Worm (Caenorhabditis elegans): ENCODE measurements around the gene eif-1.
A peak's percentile ranks its signal among the peaks of the same experiment; 100 is the strongest.

eif-1 gene

ce11 chrII:5011978-5012377 lies 18.6 kb upstream of the eif-1 start, which contains the start of gene F59A6.12:
Gene F59A6.12 (minus strand): TSS chrII:5012078.
- TF ChIP-seq Y55F3AM.14 (GFP tag; optimal IDR thresholded peaks at IDR 0.05) (no peak), egl-27 (tag; optimal IDR thresholded peaks at IDR 0.05) (no peak), ceh-82 (tag; optimal IDR thresholded peaks at IDR 0.05) (no peak), ztf-11 (tag; optimal IDR thresholded peaks at IDR 0.05) (no peak), crh-2 (tag; optimal IDR thresholded peaks at IDR 0.05) (no peak), unc-62 (GFP tag; optimal IDR thresholded peaks at IDR 0.05) (no peak), sma-3 (GFP tag; optimal IDR thresholded peaks at IDR 0.05) (no peak), lsy-2 (tag; optimal IDR thresholded peaks at IDR 0.05) (no peak), lin-11 (tag; optimal IDR thresholded peaks at IDR 0.05) (no peak), nhr-237 (tag; optimal IDR thresholded peaks at IDR 0.05) (no peak), unc-39 (tag; optimal IDR thresholded peaks at IDR 0.05) (no peak), ama-1 (optimal IDR thresholded peaks at IDR 0.05) (no peak), nhr-11 (tag; optimal IDR thresholded peaks at IDR 0.05) (no peak), elt-1 (tag; optimal IDR thresholded peaks at IDR 0.05) (no peak), snpc-4 (tag; optimal IDR thresholded peaks at IDR 0.05) (no peak), peb-1 (tag; optimal IDR thresholded peaks at IDR 0.05) (no peak), ztf-4 (tag; optimal IDR thresholded peaks at IDR 0.05) (no peak), ztf-1 (GFP tag; conservative IDR thresholded peaks at IDR 0.05) (no peak), F13H6.1 (tag; optimal IDR thresholded peaks at IDR 0.05) (no peak), mdl-1 (tag; optimal IDR thresholded peaks at IDR 0.05) (no peak)

DNA sequence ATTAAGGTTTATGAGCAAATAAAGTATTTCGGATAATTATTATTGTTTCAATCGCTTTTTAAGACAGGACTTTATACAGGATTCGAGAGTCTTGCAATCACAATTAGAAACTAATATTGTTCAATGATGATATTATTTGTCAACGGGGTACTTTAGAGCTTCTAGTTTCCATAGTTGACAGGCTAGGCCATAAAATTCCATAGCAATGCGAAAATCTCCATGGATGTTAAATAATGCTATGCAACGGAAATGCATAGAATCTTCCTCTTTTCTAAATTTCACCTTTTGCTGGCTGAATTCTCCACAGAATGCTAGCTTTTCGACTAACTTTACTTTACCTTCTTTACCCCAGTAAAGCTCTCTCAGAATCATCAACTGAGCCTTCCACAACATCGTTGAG lies 14.7 kb upstream of the eif-1 start, which contains the start of gene F59A6.3:
F59A6.3 (plus strand) TSS at position 301 of the 400 bp plus-strand sequence.
- TF ChIP-seq elt-1 (tag; optimal IDR thresholded peaks at IDR 0.05) (no peak), R02D3.7 (tag; optimal IDR thresholded peaks at IDR 0.05) (no peak), C34F6.9 (tag; optimal IDR thresholded peaks at IDR 0.05) (no peak), elt-3 (tag; optimal IDR thresholded peaks at IDR 0.05) (no peak)

- TF ChIP-seq mbf-1 (tag; optimal IDR thresholded peaks at IDR 0.05) (no peak), nhr-77 (tag; optimal IDR thresholded peaks at IDR 0.05) (no peak), C34F6.9 (tag; optimal IDR thresholded peaks at IDR 0.05) (no peak), crh-2 (tag; optimal IDR thresholded peaks at IDR 0.05) (no peak), dmd-4 (tag; optimal IDR thresholded peaks at IDR 0.05) (no peak), peb-1 (tag; optimal IDR thresholded peaks at IDR 0.05) (no peak), sem-4 (tag; optimal IDR thresholded peaks at IDR 0.05) (no peak), lin-39 (tag; optimal IDR thresholded peaks at IDR 0.05) (no peak), unc-62 (GFP tag; optimal IDR thresholded peaks at IDR 0.05) (no peak)
Measured at ce11 chrII:5004781-5005180, 11.4 kb upstream of the eif-1 start, which contains the start of gene F59A6.4. Gene F59A6.4 (plus strand): TSS chrII:5005081.

ce11 chrII:5003660-5004059 lies 10.3 kb upstream of the eif-1 start, which contains the start of gene F59A6.10:
Gene F59A6.10 (plus strand): TSS chrII:5003960.
- TF ChIP-seq aly-2 (tag; optimal IDR thresholded peaks at IDR 0.05) (no peak), R02D3.7 (tag; optimal IDR thresholded peaks at IDR 0.05) (no peak), nhr-10 (tag; optimal IDR thresholded peaks at IDR 0.05) (no peak), blmp-1 (tag; optimal IDR thresholded peaks at IDR 0.05; ENCODE audit: insufficient read depth) (no peak), lin-13 (GFP tag; optimal IDR thresholded peaks at IDR 0.05) (no peak), unc-55 (GFP tag; optimal IDR thresholded peaks at IDR 0.05) (no peak), crh-2 (tag; optimal IDR thresholded peaks at IDR 0.05) (no peak), lin-39 (tag; optimal IDR thresholded peaks at IDR 0.05) (no peak), nhr-77 (tag; optimal IDR thresholded peaks at IDR 0.05) (no peak), F13H6.1 (tag; optimal IDR thresholded peaks at IDR 0.05) (no peak), nhr-23 (tag; optimal IDR thresholded peaks at IDR 0.05) (no peak)

- no peak for TF ChIP-seq nhr-10 (tag; optimal IDR thresholded peaks at IDR 0.05)
- TF ChIP-seq crh-2 (tag; optimal IDR thresholded peaks at IDR 0.05), result no peak
Measured at ce11 chrII:5001866-5002265, 8.5 kb upstream of the eif-1 start.

- TF ChIP-seq peb-1 (tag; optimal IDR thresholded peaks at IDR 0.05), result no peak
- no peak for TF ChIP-seq lin-11 (tag; optimal IDR thresholded peaks at IDR 0.05)
- TF ChIP-seq alr-1 (tag; optimal IDR thresholded peaks at IDR 0.05), result no peak
- TF ChIP-seq sma-3 (GFP tag; optimal IDR thresholded peaks at IDR 0.05), result peak; percentile 90
- TF ChIP-seq sma-9 (GFP tag; optimal IDR thresholded peaks at IDR 0.05), result peak; percentile 94
- TF ChIP-seq sma-9 (tag; optimal IDR thresholded peaks at IDR 0.05), result no peak
- TF ChIP-seq elt-1 (tag; optimal IDR thresholded peaks at IDR 0.05), result no peak
- peak; percentile 78 for TF ChIP-seq nhr-129 (tag; optimal IDR thresholded peaks at IDR 0.05)
- no peak for TF ChIP-seq unc-39 (tag; optimal IDR thresholded peaks at IDR 0.05)
- TF ChIP-seq F13H6.1 (tag; optimal IDR thresholded peaks at IDR 0.05), result no peak
- TF ChIP-seq ztf-11 (tag; optimal IDR thresholded peaks at IDR 0.05), result no peak
- no peak for TF ChIP-seq nhr-12 (tag; optimal IDR thresholded peaks at IDR 0.05)
- TF ChIP-seq mab-5 (tag; optimal IDR thresholded peaks at IDR 0.05), result peak; percentile 87
- TF ChIP-seq mdl-1 (tag; optimal IDR thresholded peaks at IDR 0.05), result no peak
- TF ChIP-seq elt-3 (tag; optimal IDR thresholded peaks at IDR 0.05), result no peak
- TF ChIP-seq lsy-2 (tag; optimal IDR thresholded peaks at IDR 0.05), result peak; percentile 89 to 95
- TF ChIP-seq unc-62 (GFP tag; optimal IDR thresholded peaks at IDR 0.05), result no peak
- no peak for TF ChIP-seq mbf-1 (tag; optimal IDR thresholded peaks at IDR 0.05)
- TF ChIP-seq nhr-10 (tag; optimal IDR thresholded peaks at IDR 0.05), result peak; percentile 21
- TF ChIP-seq ZK546.5 (tag; optimal IDR thresholded peaks at IDR 0.05), result peak; percentile 39
- no peak for TF ChIP-seq lin-13 (GFP tag; optimal IDR thresholded peaks at IDR 0.05)
- peak; percentile 46 for TF ChIP-seq ceh-82 (tag; optimal IDR thresholded peaks at IDR 0.05)
- TF ChIP-seq skn-1 (tag; optimal IDR thresholded peaks at IDR 0.05), result no peak
- no peak for TF ChIP-seq dmd-4 (tag; optimal IDR thresholded peaks at IDR 0.05)
Measured at ce11 chrII:4999122-4999521, 5.7 kb upstream of the eif-1 start, which contains the start of gene citk-2. Gene citk-2 (plus strand): TSS chrII:4999520.
